Worm (Caenorhabditis elegans) whole organism, L1 larva: ENCODE data around the gene far-5.

Experiments used
- ceh-82 ChIP-seq, 3 experiments: fragments of 150-350 bp in 1 of 3; sonication (generic microtip) in 2 of 3; optimal IDR thresholded peaks; 2 replicates each; lab custom pipeline; 2014 to 2017; ENCODE audit warnings: missing biosample characterization in 3 of 3, missing genetic modification characterization in 3 of 3
- efl-3 ChIP-seq: fragments of 200-800 bp; sonication (Bioruptor generic); optimal IDR thresholded peaks from 2 replicates; lab custom pipeline; 2018; ENCODE audit warnings: mild to moderate bottlenecking, missing genetic modification characterization, missing compliant biosample characterization
- nhr-47 ChIP-seq: sonication (generic microtip); optimal IDR thresholded peaks from 2 replicates; lab custom pipeline; 2016; ENCODE audit warnings: mild to moderate bottlenecking, missing genetic modification characterization, moderate library complexity, missing compliant biosample characterization
- pqm-1 ChIP-seq: sonication (generic microtip); optimal IDR thresholded peaks from 3 replicates; lab custom pipeline; 2017; ENCODE audit warnings: missing biosample characterization, missing genetic modification characterization

DNA sequence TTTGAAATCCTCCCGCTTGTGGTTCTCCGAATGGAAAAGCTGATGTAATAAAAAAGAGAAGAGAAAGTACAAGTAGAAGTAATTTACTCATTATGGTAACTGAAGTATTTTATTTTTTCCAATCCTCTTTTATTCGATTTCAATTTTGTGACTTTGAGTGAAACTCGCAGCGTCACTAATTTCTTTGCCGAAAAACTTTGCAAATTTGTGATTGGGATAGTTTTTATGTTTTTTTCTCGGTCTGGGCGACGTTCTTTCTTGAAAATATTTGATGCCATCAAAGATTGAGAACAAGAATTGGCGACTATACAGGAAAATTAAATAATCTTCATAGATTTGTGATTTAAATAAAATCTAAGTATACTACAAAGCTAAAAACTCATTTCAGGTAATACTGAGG, 4.2 kb downstream of the far-5 start, which contains the start of gene far-4:
- TF ChIP-seq ceh-82 (tag; optimal IDR thresholded peaks at IDR 0.05; lab: Kevin White, UChicago) (no peak), pqm-1 (tag; lab: Kevin White, UChicago) (no peak), nhr-47 (tag; lab: Kevin White, UChicago) (no peak), efl-3 (GFP tag; lab: Kevin White, UChicago) (no peak)
